Worm (Caenorhabditis elegans): ENCODE results near the gene Y59A8B.24.

Gene Y59A8B.24

DNA sequence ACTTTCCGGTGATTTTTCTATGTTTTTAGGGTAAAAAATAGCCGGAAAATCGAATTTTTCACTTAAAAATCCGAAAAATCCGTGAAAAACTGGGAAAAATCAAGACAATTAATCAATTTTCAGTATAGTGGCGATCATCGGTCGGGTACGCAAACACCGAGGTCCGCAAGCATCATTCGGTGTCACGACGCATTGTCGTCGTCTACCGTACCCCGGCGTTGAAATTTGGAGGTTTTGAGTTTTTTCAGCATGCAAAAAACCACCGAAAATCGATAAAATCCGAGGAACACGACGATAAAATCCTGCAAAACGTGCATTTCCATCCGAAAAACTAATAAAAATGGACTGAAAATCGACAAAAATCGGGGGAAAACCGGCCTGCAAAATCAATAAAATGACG lies 30.0 kb downstream of the Y59A8B.24 start (continued):
- TF ChIP-seq lin-13 (GFP tag; optimal IDR thresholded peaks at IDR 0.05), result no peak
- TF ChIP-seq mab-9 (GFP tag; IDR thresholded peaks at IDR 0.05), result no peak; the same call in 1 of the 2 replicates
- TF ChIP-seq sptf-1 (tag; optimal IDR thresholded peaks at IDR 0.05), result no peak
- TF ChIP-seq elt-2 (tag; optimal IDR thresholded peaks at IDR 0.05), result no peak
- TF ChIP-seq nhr-76 (tag; optimal IDR thresholded peaks at IDR 0.05), result no peak
- TF ChIP-seq ets-5 (GFP tag; IDR thresholded peaks at IDR 0.05), result no peak
- peak; percentile 66 to 67 for TF ChIP-seq efl-1 (optimal IDR thresholded peaks at IDR 0.05)
- peak; percentile 64 to 94 for TF ChIP-seq efl-1 (GFP tag; optimal IDR thresholded peaks at IDR 0.05 in 1 of 2)
- peak; percentile 45 to 61 (median 50) for TF ChIP-seq dpl-1 (GFP tag; optimal IDR thresholded peaks at IDR 0.05)
- TF ChIP-seq mef-2 (tag; optimal IDR thresholded peaks at IDR 0.05), result no peak
- no peak for TF ChIP-seq C34B4.2 (tag; optimal IDR thresholded peaks at IDR 0.05)
- TF ChIP-seq nhr-12 (tag; optimal IDR thresholded peaks at IDR 0.05), result no peak
- TF ChIP-seq pqm-1 (tag; optimal IDR thresholded peaks at IDR 0.05), result no peak
- no peak for TF ChIP-seq egl-27 (tag; optimal IDR thresholded peaks at IDR 0.05)
- peak; percentile 32 for TF ChIP-seq fkh-10 (GFP tag; optimal IDR thresholded peaks at IDR 0.05)
- TF ChIP-seq fkh-4 (tag; optimal IDR thresholded peaks at IDR 0.05; ENCODE audit: borderline replicate concordance), result no peak
- TF ChIP-seq lin-35 (GFP tag; optimal IDR thresholded peaks at IDR 0.05), result peak; percentile 65 to 73
- peak; percentile 54 for TF ChIP-seq fos-1 (tag; optimal IDR thresholded peaks at IDR 0.05)
- TF ChIP-seq pax-3 (tag; optimal IDR thresholded peaks at IDR 0.05), result peak; percentile 30
- no peak for TF ChIP-seq nhr-237 (tag; optimal IDR thresholded peaks at IDR 0.05)
- no peak for TF ChIP-seq swsn-7 (tag; optimal IDR thresholded peaks at IDR 0.05)
- 0 out of 2 replicates have a peak, but pooled peaks have one; percentile 22 for TF ChIP-seq nhr-19 (GFP tag; conservative IDR thresholded peaks at IDR 0.05)
- no peak for TF ChIP-seq sup-37 (GFP tag; optimal IDR thresholded peaks at IDR 0.05)
- TF ChIP-seq ceh-63 (GFP tag; optimal IDR thresholded peaks at IDR 0.05), result no peak
- no peak for TF ChIP-seq skn-1 (tag; optimal IDR thresholded peaks at IDR 0.05)
- TF ChIP-seq xbp-1 (tag; optimal IDR thresholded peaks at IDR 0.05), result peak; percentile 44
- no peak for TF ChIP-seq aha-1 (tag; optimal IDR thresholded peaks at IDR 0.05)
- no peak for TF ChIP-seq ztf-4 (tag; optimal IDR thresholded peaks at IDR 0.05)
- no peak for TF ChIP-seq aly-2 (tag; optimal IDR thresholded peaks at IDR 0.05)
- TF ChIP-seq lir-3 (tag; optimal IDR thresholded peaks at IDR 0.05; ENCODE audit: poor library complexity), result no peak
- TF ChIP-seq zag-1 (tag; optimal IDR thresholded peaks at IDR 0.05), result no peak
- no peak for TF ChIP-seq snpc-4 (tag; optimal IDR thresholded peaks at IDR 0.05)
- TF ChIP-seq tlp-1 (tag; optimal IDR thresholded peaks at IDR 0.05), result no peak
- peak; percentile 97 to 98 for TF ChIP-seq lsy-2 (tag; optimal IDR thresholded peaks at IDR 0.05)
- TF ChIP-seq zip-4 (GFP tag; optimal IDR thresholded peaks at IDR 0.05), result no peak
- no peak for TF ChIP-seq lin-39 (tag; optimal IDR thresholded peaks at IDR 0.05)
- no peak for TF ChIP-seq nhr-84 (tag; optimal IDR thresholded peaks at IDR 0.05)
- TF ChIP-seq ama-1 (optimal IDR thresholded peaks at IDR 0.05), result no peak
- no peak for TF ChIP-seq hlh-17 (GFP tag; optimal IDR thresholded peaks at IDR 0.05; ENCODE audit: borderline replicate concordance)
- no peak for TF ChIP-seq egl-13 (tag; optimal IDR thresholded peaks at IDR 0.05)
- TF ChIP-seq hlh-4 (tag; optimal IDR thresholded peaks at IDR 0.05), result no peak
- peak; percentile 34 for TF ChIP-seq mep-1 (tag; optimal IDR thresholded peaks at IDR 0.05)
- TF ChIP-seq ztf-11 (tag; optimal IDR thresholded peaks at IDR 0.05), result peak in 1 of 2 experiments; percentile 25
- TF ChIP-seq snu-23 (GFP tag; optimal IDR thresholded peaks at IDR 0.05), result peak; percentile 68
- no peak for TF ChIP-seq jun-1 (tag; optimal IDR thresholded peaks at IDR 0.05)
- no peak for TF ChIP-seq unc-30 (tag; optimal IDR thresholded peaks at IDR 0.05)
- no peak for TF ChIP-seq Y116A8C.19 (tag; optimal IDR thresholded peaks at IDR 0.05; ENCODE audit: borderline replicate concordance)
- no peak for TF ChIP-seq hpl-2 (GFP tag; optimal IDR thresholded peaks at IDR 0.05)
- TF ChIP-seq sox-4 (tag; optimal IDR thresholded peaks at IDR 0.05), result no peak
- no peak for TF ChIP-seq nhr-47 (tag; optimal IDR thresholded peaks at IDR 0.05)
- no peak for TF ChIP-seq dsc-1 (tag; optimal IDR thresholded peaks at IDR 0.05)
- no peak for TF ChIP-seq unc-62 (GFP tag; optimal IDR thresholded peaks at IDR 0.05)
- TF ChIP-seq blmp-1 (tag; optimal IDR thresholded peaks at IDR 0.05), result no peak
- peak in 1 of 6 experiments; percentile 1 for TF ChIP-seq elt-3 (tag; optimal IDR thresholded peaks at IDR 0.05)

All from whole organism, L1 larva.